Worm (Caenorhabditis elegans) whole organism, L4 larva: ENCODE measurements around the gene F39F10.2.
"Not testable (repeated sequence)": the region's sequence is repeated elsewhere in the genome, so short reads cannot be mapped to it uniquely, and the experiment has no call there.

Experiments used
- D1046.2 ChIP-seq: fragments of 200-800 bp; sonication (Bioruptor generic); IDR thresholded peaks from 2 replicates; pipeline ENCODE4 v1.3.6; 2022; ENCODE audit warnings: missing genetic modification characterization, missing compliant biosample characterization
- F10B5.3 ChIP-seq: sonication (generic microtip); optimal IDR thresholded peaks from 2 replicates; lab custom pipeline; 2016; ENCODE audit warnings: mild to moderate bottlenecking, missing genetic modification characterization, missing compliant biosample characterization
- T20F7.1 ChIP-seq: fragments of 200-800 bp; sonication (Bioruptor generic); optimal IDR thresholded peaks from 2 replicates; lab custom pipeline; 2018; ENCODE audit warnings: mild to moderate bottlenecking, missing genetic modification characterization, missing compliant biosample characterization
- T26A8.4 ChIP-seq: fragments of 200-800 bp; sonication (Bioruptor generic); IDR thresholded peaks from 2 replicates; pipeline ENCODE4 v1.3.6; 2022; ENCODE audit warnings: missing genetic modification characterization, missing compliant biosample characterization
- Y48G9A.11 ChIP-seq: fragments of 200-800 bp; sonication (Bioruptor generic); IDR thresholded peaks from 2 replicates; pipeline ENCODE4 v1.3.6; 2022; ENCODE audit warnings: missing genetic modification reagents, missing genetic modification characterization, missing compliant biosample characterization
- Y5F2A.4 ChIP-seq: fragments of 200-800 bp; sonication (Bioruptor generic); optimal IDR thresholded peaks from 2 replicates; lab custom pipeline; 2018; ENCODE audit warnings: mild to moderate bottlenecking, missing genetic modification characterization, missing compliant biosample characterization
- attf-4 ChIP-seq: sonication (generic microtip); optimal IDR thresholded peaks from 3 replicates; lab custom pipeline; 2017; ENCODE audit warnings: missing biosample characterization, missing genetic modification characterization
- ceh-20 ChIP-seq: fragments of 200-800 bp; sonication (Bioruptor generic); IDR thresholded peaks from 2 replicates; pipeline ENCODE4 v1.3.6; 2022; ENCODE audit warnings: missing genetic modification reagents, missing genetic modification characterization, missing compliant biosample characterization
- ceh-82 ChIP-seq: sonication (generic microtip); optimal IDR thresholded peaks from 2 replicates; lab custom pipeline; 2017; ENCODE audit warnings: missing biosample characterization, missing genetic modification characterization
- ces-1 ChIP-seq: fragments of 150-350 bp; sonication (generic microtip); optimal IDR thresholded peaks from 4 replicates; lab custom pipeline; 2014; ENCODE audit warnings: missing biosample characterization, missing genetic modification reagents, missing genetic modification characterization
- cey-2 ChIP-seq: sonication (generic microtip); optimal IDR thresholded peaks from 3 replicates; lab custom pipeline; 2017; ENCODE audit warnings: missing genetic modification characterization, mild to moderate bottlenecking, missing compliant biosample characterization, antibody characterized with exemption, borderline replicate concordance; ENCODE audit not compliant: insufficient read depth
- daf-12 ChIP-seq: fragments of 150-350 bp; optimal IDR thresholded peaks from 2 replicates; lab custom pipeline; 2014; ENCODE audit warnings: missing biosample characterization, missing genetic modification reagents, missing genetic modification characterization
- dmd-8 ChIP-seq: fragments of 200-800 bp; sonication (Bioruptor generic); IDR thresholded peaks from 2 replicates; pipeline ENCODE4 v1.3.6; 2022; ENCODE audit warnings: missing genetic modification characterization, missing compliant biosample characterization
- dpl-1 ChIP-seq: fragments of 150-350 bp; optimal IDR thresholded peaks from 2 replicates; lab custom pipeline; 2014; ENCODE audit warnings: missing biosample characterization, missing genetic modification reagents, missing genetic modification characterization
- hlh-11 ChIP-seq: fragments of 200-800 bp; sonication (Bioruptor generic); optimal IDR thresholded peaks from 2 replicates; lab custom pipeline; 2018; ENCODE audit warnings: mild to moderate bottlenecking, missing genetic modification characterization, missing compliant biosample characterization
- hlh-30 ChIP-seq: sonication (generic microtip); optimal IDR thresholded peaks from 2 replicates; lab custom pipeline; 2017; ENCODE audit warnings: antibody characterized with exemption, mild to moderate bottlenecking, missing genetic modification characterization, missing compliant biosample characterization; ENCODE audit not compliant: insufficient read depth
- lim-7 ChIP-seq: fragments of 200-800 bp; sonication (Bioruptor generic); IDR thresholded peaks from 2 replicates; pipeline ENCODE4 v1.3.6; 2022; ENCODE audit warnings: missing genetic modification characterization, missing compliant biosample characterization
- lin-15B ChIP-seq: fragments of 150-350 bp; sonication (generic microtip); optimal IDR thresholded peaks from 3 replicates; lab custom pipeline; 2014; ENCODE audit warnings: missing biosample characterization, missing genetic modification characterization
- lin-39 ChIP-seq: fragments of 150-350 bp; optimal IDR thresholded peaks from 2 replicates; lab custom pipeline; 2014; ENCODE audit warnings: missing biosample characterization, missing genetic modification reagents, missing genetic modification characterization
- lsy-2 ChIP-seq, 2 experiments: fragments of 150-350 bp in 1 of 2; sonication (generic microtip) in 1 of 2; optimal IDR thresholded peaks; 2 replicates each; lab custom pipeline; 2014 to 2017; ENCODE audit warnings: missing biosample characterization in 2 of 2, missing genetic modification characterization in 2 of 2
- mxl-2 ChIP-seq: fragments of 200-800 bp; sonication (Bioruptor generic); conservative IDR thresholded peaks from 2 replicates; pipeline ENCODE4 v1.3.6; 2022; ENCODE audit warnings: missing genetic modification reagents, missing genetic modification characterization, missing compliant biosample characterization
- mxl-3 ChIP-seq: fragments of 200-800 bp; sonication (Bioruptor generic); optimal IDR thresholded peaks from 2 replicates; lab custom pipeline; 2018; ENCODE audit warnings: mild to moderate bottlenecking, missing genetic modification characterization, missing compliant biosample characterization
- nhr-10 ChIP-seq: fragments of 150-350 bp; optimal IDR thresholded peaks from 2 replicates; lab custom pipeline; 2014; ENCODE audit warnings: missing biosample characterization, missing genetic modification characterization
- nhr-102 ChIP-seq: sonication (generic microtip); optimal IDR thresholded peaks from 2 replicates; lab custom pipeline; 2016; ENCODE audit warnings: mild to moderate bottlenecking, missing genetic modification characterization, moderate library complexity, missing compliant biosample characterization
- nhr-11 ChIP-seq: fragments of 150-350 bp; optimal IDR thresholded peaks from 2 replicates; lab custom pipeline; 2014; ENCODE audit warnings: missing biosample characterization, missing genetic modification characterization
- nhr-111 ChIP-seq: fragments of 200-800 bp; sonication (Bioruptor generic); optimal IDR thresholded peaks from 2 replicates; lab custom pipeline; 2018; ENCODE audit warnings: mild to moderate bottlenecking, missing genetic modification characterization, missing compliant biosample characterization
- nhr-28 ChIP-seq: fragments of 150-350 bp; optimal IDR thresholded peaks from 2 replicates; lab custom pipeline; 2014; ENCODE audit warnings: missing biosample characterization, missing genetic modification characterization
- nhr-41 ChIP-seq: fragments of 200-800 bp; sonication (Bioruptor generic); IDR thresholded peaks from 2 replicates; pipeline ENCODE4 v1.3.6; 2022; ENCODE audit warnings: missing genetic modification reagents, missing genetic modification characterization, missing compliant biosample characterization
- nhr-6 ChIP-seq: fragments of 150-350 bp; optimal IDR thresholded peaks from 2 replicates; lab custom pipeline; 2014; ENCODE audit warnings: missing biosample characterization, missing genetic modification characterization
- php-3 ChIP-seq: fragments of 200-800 bp; sonication (Bioruptor generic); IDR thresholded peaks from 2 replicates; pipeline ENCODE4 v1.3.6; 2022; ENCODE audit warnings: missing genetic modification reagents, missing genetic modification characterization, missing compliant biosample characterization
- saeg-2 ChIP-seq: fragments of 200-800 bp; sonication (Bioruptor generic); IDR thresholded peaks from 2 replicates; pipeline ENCODE4 v1.3.6; 2022; ENCODE audit warnings: missing genetic modification reagents, missing genetic modification characterization, missing compliant biosample characterization
- set-16 ChIP-seq: fragments of 200-800 bp; sonication (Bioruptor generic); IDR thresholded peaks from 2 replicates; pipeline ENCODE4 v1.3.6; 2022; ENCODE audit warnings: missing genetic modification reagents, missing genetic modification characterization, missing compliant biosample characterization
- unc-130 ChIP-seq: sonication (generic microtip); optimal IDR thresholded peaks from 2 replicates; lab custom pipeline; 2016; ENCODE audit warnings: missing genetic modification reagents, missing genetic modification characterization, missing compliant biosample characterization
- unc-39 ChIP-seq: sonication (generic microtip); optimal IDR thresholded peaks from 2 replicates; lab custom pipeline; 2017; ENCODE audit warnings: missing biosample characterization, missing genetic modification characterization
- unc-62 ChIP-seq, 3 experiments: fragments of 150-350 bp in 1 of 3; sonication (generic microtip); optimal IDR thresholded peaks in 2 of 3; peaks in 1 of 3; 1 replicate in 1 of 3; 2 replicates in 2 of 3; lab custom pipeline; 2014 to 2017; ENCODE audit warnings: missing biosample characterization in 3 of 3, missing genetic modification characterization in 3 of 3, missing genetic modification reagents in 3 of 3, missing genotype in 1 of 3
- vab-7 ChIP-seq: fragments of 200-800 bp; sonication (Bioruptor generic); IDR thresholded peaks from 2 replicates; pipeline ENCODE4 v1.3.6; 2022; ENCODE audit warnings: missing genetic modification reagents, missing genetic modification characterization, missing compliant biosample characterization
- zfp-2 ChIP-seq: sonication (generic microtip); optimal IDR thresholded peaks from 2 replicates; lab custom pipeline; 2016; ENCODE audit warnings: mild to moderate bottlenecking, missing genetic modification characterization, missing compliant biosample characterization

The F39F10.2 gene

ce11 chrX:16872446-16872962 lies 22.2 kb upstream of the F39F10.2 start, which contains the start of gene T20F7.1 (continued):
- TF ChIP-seq ceh-82 (tag; lab: Kevin White, UChicago) = no peak
- no peak for TF ChIP-seq lsy-2 (tag; optimal IDR thresholded peaks at IDR 0.05; lab: Kevin White, UChicago)
- no peak for TF ChIP-seq nhr-41 (GFP tag; lab: Robert Waterston, UW)
- TF ChIP-seq mxl-3 (GFP tag; lab: Kevin White, UChicago) = peak; percentile 62
- TF ChIP-seq T26A8.4 (GFP tag; lab: Robert Waterston, UW) = 0 out of 2 replicates have a peak, but pooled peaks have one; percentile 24
- no peak for TF ChIP-seq Y48G9A.11 (GFP tag; lab: Robert Waterston, UW)
- TF ChIP-seq lin-39 (tag; lab: Kevin White, UChicago) = no peak
- TF ChIP-seq unc-39 (tag; lab: Kevin White, UChicago) = no peak
- no peak for TF ChIP-seq T20F7.1
- TF ChIP-seq hlh-11 (tag; lab: Kevin White, UChicago) = peak; percentile 86
- 0 out of 2 replicates have a peak, but pooled peaks have one; percentile 56 for TF ChIP-seq ceh-20 (GFP tag; lab: Robert Waterston, UW)
- peak; percentile 60 for TF ChIP-seq nhr-28 (tag; lab: Kevin White, UChicago)
- no peak for TF ChIP-seq D1046.2 (GFP tag; lab: Robert Waterston, UW)
- no peak for TF ChIP-seq php-3 (GFP tag; lab: Robert Waterston, UW)
- peak; percentile 17 for TF ChIP-seq nhr-6 (tag; lab: Kevin White, UChicago)
- TF ChIP-seq hlh-30 (tag; lab: Kevin White, UChicago) = peak; percentile 84
- TF ChIP-seq ces-1 (GFP tag; lab: Kevin White, UChicago) = no peak
- TF ChIP-seq vab-7 = no peak
- TF ChIP-seq Y5F2A.4 (GFP tag; lab: Kevin White, UChicago) = no peak
- TF ChIP-seq daf-12 (tag; lab: Kevin White, UChicago) = no peak
- TF ChIP-seq nhr-102 (tag; lab: Kevin White, UChicago) = peak; percentile 6
- TF ChIP-seq unc-62 (GFP tag; optimal IDR thresholded peaks at IDR 0.05 in 1 of 2; lab: Kevin White, UChicago) = peak in 1 of 2 experiments; percentile 17
- no peak for TF ChIP-seq unc-62 (tag; optimal IDR thresholded peaks at IDR 0.05; lab: Kevin White, UChicago)
- no peak for TF ChIP-seq F10B5.3 (tag; lab: Kevin White, UChicago)

ce11 chrX:16880426-16880825 lies 14.3 kb upstream of the F39F10.2 start, which contains the start of gene acs-9:
TSS of gene acs-9 (minus strand) at chrX:16880526.
- TF ChIP-seq lin-15B (tag; lab: Kevin White, UChicago) = no peak
- TF ChIP-seq attf-4 = no peak
- TF ChIP-seq dmd-8 (GFP tag; lab: Robert Waterston, UW) = no peak
- TF ChIP-seq nhr-111 (GFP tag; lab: Kevin White, UChicago) = no peak
- TF ChIP-seq T20F7.1 = no peak
- TF ChIP-seq zfp-2 (tag; lab: Kevin White, UChicago) = no peak
- TF ChIP-seq lin-39 (tag; lab: Kevin White, UChicago) = no peak
- TF ChIP-seq, all 104 proteins: peak for 0

ce11 chrX:16883426-16883825 lies 11.3 kb upstream of the F39F10.2 start, which contains the start of gene Y13C8A.1:
TSS of gene Y13C8A.1 (plus strand) at chrX:16883726.
- not testable (repeated sequence) for TF ChIP-seq mxl-2 (GFP tag; lab: Robert Waterston, UW); cey-2 (tag; lab: Kevin White, UChicago); unc-130 (GFP tag; lab: Kevin White, UChicago)

ce11 chrX:16884075-16884474 lies 10.6 kb upstream of the F39F10.2 start:
- TF ChIP-seq set-16 (GFP tag; lab: Robert Waterston, UW) (peak; percentile 73), nhr-11 (tag; lab: Kevin White, UChicago) (no peak), lim-7 (0 out of 2 replicates have a peak, but pooled peaks have one; percentile 11), saeg-2 (GFP tag; lab: Robert Waterston, UW) (no peak), ceh-82 (tag; lab: Kevin White, UChicago) (no peak), dpl-1 (no peak), nhr-10 (no peak)
- TF ChIP-seq, all 104 proteins: peak for 2
